Worm (Caenorhabditis elegans): ENCODE measurements around the gene ttr-10.

DNA sequence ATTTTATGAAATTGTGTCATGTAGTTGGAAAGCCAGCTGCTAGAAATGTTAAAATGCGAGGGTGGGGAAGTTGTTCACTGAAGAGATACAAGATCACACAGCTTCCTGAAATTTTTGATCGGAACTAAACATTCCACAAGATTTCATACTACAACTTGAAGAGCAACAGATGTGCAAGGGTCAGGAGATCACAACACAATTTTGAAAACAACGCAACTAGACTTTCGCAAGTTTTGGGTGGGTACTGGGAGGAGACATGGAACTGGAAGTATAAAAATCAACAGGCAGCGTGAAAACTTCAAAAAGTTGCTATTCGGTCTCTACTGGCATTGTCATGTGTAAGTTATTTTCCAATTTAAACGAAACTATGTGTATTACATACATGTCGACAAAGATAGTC, 1.9 kb downstream of the ttr-10 start, which contains the start of gene F19F10.3:
- TF ChIP-seq unc-62 (GFP tag; optimal IDR thresholded peaks at IDR 0.05) (no peak), mep-1 (tag; optimal IDR thresholded peaks at IDR 0.05) (no peak)
